Worm (Caenorhabditis elegans) whole organism, midembryonic: Measurements from ENCODE around the gene F32D8.7.

Experiments used
- T22C8.4 ChIP-seq: fragments of 200-800 bp; sonication (Bioruptor generic); IDR thresholded peaks from 2 replicates; pipeline ENCODE4 v1.3.6; 2022; ENCODE audit warnings: missing genetic modification characterization, missing compliant biosample characterization
- flt-1 ChIP-seq: fragments of 200-800 bp; sonication (Bioruptor generic); IDR thresholded peaks from 2 replicates; pipeline ENCODE4 v1.3.6; 2022; ENCODE audit warnings: missing genetic modification characterization, missing compliant biosample characterization
- klf-2 ChIP-seq: fragments of 200-800 bp; sonication (Bioruptor generic); conservative IDR thresholded peaks from 2 replicates; pipeline ENCODE4 v1.3.6; 2022; ENCODE audit warnings: missing genetic modification reagents, missing genetic modification characterization, missing compliant biosample characterization
- med-1 ChIP-seq: sonication (generic microtip); optimal IDR thresholded peaks from 2 replicates; lab custom pipeline; 2017; ENCODE audit warnings: missing genetic modification characterization, mild to moderate bottlenecking, missing compliant biosample characterization, antibody characterized with exemption, missing genetic modification reagents; ENCODE audit not compliant: insufficient read depth
- ref-1 ChIP-seq: fragments of 200-800 bp; sonication (Bioruptor generic); conservative IDR thresholded peaks from 2 replicates; pipeline ENCODE4 v1.3.6; 2022; ENCODE audit warnings: missing genetic modification reagents, missing genetic modification characterization, missing compliant biosample characterization
- tab-1 ChIP-seq: fragments of 200-800 bp; sonication (Bioruptor generic); IDR thresholded peaks from 2 replicates; pipeline ENCODE4 v1.3.6; 2022; ENCODE audit warnings: missing genetic modification characterization, missing compliant biosample characterization
- ztf-23 ChIP-seq: fragments of 200-800 bp; sonication (Bioruptor generic); IDR thresholded peaks from 2 replicates; pipeline ENCODE4 v1.3.6; 2022; ENCODE audit warnings: missing genetic modification reagents, missing genetic modification characterization, missing compliant biosample characterization

DNA sequence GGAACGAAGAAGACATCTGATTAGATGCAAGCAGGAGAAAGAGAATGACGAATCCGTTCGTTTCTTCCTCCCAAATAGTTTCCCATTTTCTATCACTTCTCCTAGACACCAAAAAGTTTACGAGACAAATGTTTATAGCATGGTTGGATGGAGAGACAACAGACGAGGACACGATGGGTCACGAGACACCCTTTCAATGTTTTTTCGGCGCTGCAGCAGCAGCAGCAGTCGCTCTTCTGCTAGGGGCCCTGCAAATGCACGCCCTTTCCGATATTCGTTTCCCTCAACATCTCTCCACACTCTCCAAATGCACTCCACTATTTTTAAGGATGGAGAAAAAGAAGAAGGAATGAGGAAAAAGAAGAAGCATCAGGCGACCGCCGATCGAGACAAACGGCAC is 39.9 kb upstream of the F32D8.7 start:
- TF ChIP-seq med-1 (GFP tag; lab: Kevin White, UChicago) (no peak), klf-2 (GFP tag; lab: Robert Waterston, UW) (no peak), ztf-23 (GFP tag; lab: Robert Waterston, UW) (0 out of 2 replicates have a peak, but pooled peaks have one; percentile 8), flt-1 (peak; percentile 42; the same call in 1 of the 2 replicates), ref-1 (no peak), tab-1 (GFP tag; lab: Robert Waterston, UW) (no peak), T22C8.4 (no peak)
